Worm (Caenorhabditis elegans) whole organism, L1 larva: ENCODE results near the gene gcp-2.2.

Experiments used
- ceh-82 ChIP-seq, 3 experiments: fragments of 150-350 bp in 1 of 3; sonication (generic microtip) in 2 of 3; optimal IDR thresholded peaks; 2 replicates each; lab custom pipeline; 2014 to 2017; ENCODE audit warnings: missing biosample characterization in 3 of 3, missing genetic modification characterization in 3 of 3
- elt-3 ChIP-seq, 6 experiments: fragments of 150-350 bp in 1 of 6; sonication (generic microtip); optimal IDR thresholded peaks; 2 replicates each; lab custom pipeline; 2017 to 2018; ENCODE audit warnings: missing biosample characterization in 6 of 6, missing genetic modification characterization in 6 of 6, inconsistent platforms in 1 of 6
- lin-39 ChIP-seq: fragments of 150-350 bp; optimal IDR thresholded peaks from 2 replicates; lab custom pipeline; 2014; ENCODE audit warnings: missing biosample characterization, missing genetic modification reagents, missing genetic modification characterization
- mdl-1 ChIP-seq, 2 experiments: fragments of 150-350 bp; optimal IDR thresholded peaks; 2 replicates each; lab custom pipeline; 2014 to 2017; ENCODE audit warnings: missing biosample characterization in 2 of 2, missing genetic modification characterization in 2 of 2, inconsistent platforms in 1 of 2
- nhr-12 ChIP-seq: sonication (generic microtip); optimal IDR thresholded peaks from 2 replicates; lab custom pipeline; 2017; ENCODE audit warnings: missing biosample characterization, missing genetic modification characterization
- nhr-237 ChIP-seq: fragments of 150-350 bp; optimal IDR thresholded peaks from 2 replicates; lab custom pipeline; 2014; ENCODE audit warnings: missing biosample characterization, missing genetic modification characterization
- nhr-28 ChIP-seq: fragments of 150-350 bp; optimal IDR thresholded peaks from 2 replicates; lab custom pipeline; 2014; ENCODE audit warnings: missing biosample characterization, missing genetic modification characterization
- xbp-1 ChIP-seq: sonication (generic microtip); optimal IDR thresholded peaks from 2 replicates; lab custom pipeline; 2016; ENCODE audit warnings: missing genetic modification characterization, missing compliant biosample characterization

DNA sequence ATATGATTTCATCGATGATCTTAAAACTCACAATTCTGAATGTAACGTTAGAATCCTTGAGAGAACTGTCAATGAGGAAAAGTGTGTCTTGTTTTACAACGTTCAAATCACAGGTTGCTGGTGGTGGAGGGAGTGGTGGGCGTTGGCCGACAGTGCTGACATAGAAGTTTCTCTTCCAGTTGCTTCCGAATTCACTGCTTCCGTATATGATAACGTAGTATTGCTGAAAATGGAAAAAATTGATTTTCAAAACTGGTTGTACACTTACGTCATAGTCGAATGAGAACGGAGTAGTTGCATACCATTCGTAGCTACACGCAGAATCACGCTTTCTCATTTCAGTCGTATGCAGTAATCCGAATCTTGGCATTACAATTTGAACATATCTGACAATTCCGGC lies 45.7 kb upstream of the gcp-2.2 start:
- TF ChIP-seq xbp-1 (tag; lab: Kevin White, UChicago) (no peak), mdl-1 (tag; optimal IDR thresholded peaks at IDR 0.05; lab: Kevin White, UChicago) (no peak), ceh-82 (tag; optimal IDR thresholded peaks at IDR 0.05; lab: Kevin White, UChicago) (no peak), nhr-28 (no peak), nhr-12 (tag; lab: Kevin White, UChicago) (no peak), elt-3 (tag; optimal IDR thresholded peaks at IDR 0.05; lab: Kevin White, UChicago) (no peak), nhr-237 (no peak), lin-39 (tag; lab: Kevin White, UChicago) (no peak)
